Worm (Caenorhabditis elegans) whole organism, young adult: ENCODE data around the gene czw-1.

Experiments
- B0035.1 ChIP-seq: sonication (generic microtip); optimal IDR thresholded peaks from 2 replicates; lab custom pipeline; 2016; ENCODE audit warnings: missing genetic modification characterization, mild to moderate bottlenecking, missing compliant biosample characterization, missing genotype, missing genetic modification reagents
- B0336.3 ChIP-seq: fragments of 200-800 bp; sonication (Bioruptor generic); IDR thresholded peaks from 2 replicates; pipeline ENCODE4 v1.3.6; 2022; ENCODE audit warnings: missing genetic modification characterization, missing compliant biosample characterization
- C06A6.2 ChIP-seq: fragments of 200-800 bp; sonication (Bioruptor generic); conservative IDR thresholded peaks from 2 replicates; pipeline ENCODE4 v1.3.6; 2022; ENCODE audit warnings: missing genetic modification characterization, missing compliant biosample characterization
- F33H1.4 ChIP-seq: fragments of 200-800 bp; sonication (Bioruptor generic); IDR thresholded peaks from 2 replicates; pipeline ENCODE4 v1.3.6; 2022; ENCODE audit warnings: missing genetic modification reagents, missing genetic modification characterization, missing compliant biosample characterization
- F57A8.1 ChIP-seq: fragments of 200-800 bp; sonication (Bioruptor generic); optimal IDR thresholded peaks from 2 replicates; lab custom pipeline; 2018; ENCODE audit warnings: mild to moderate bottlenecking, missing genetic modification characterization, moderate library complexity, missing compliant biosample characterization
- F57C9.4 ChIP-seq: sonication (generic microtip); optimal IDR thresholded peaks from 2 replicates; lab custom pipeline; 2017; ENCODE audit warnings: mild to moderate bottlenecking, missing genetic modification characterization, missing compliant biosample characterization
- akir-1 ChIP-seq: fragments of 200-800 bp; sonication (Bioruptor generic); optimal IDR thresholded peaks from 2 replicates; lab custom pipeline; 2018; ENCODE audit warnings: mild to moderate bottlenecking, missing genetic modification characterization, moderate library complexity, missing compliant biosample characterization
- ama-1 ChIP-seq, 3 experiments: fragments of 150-350 bp in 1 of 3; sonication (generic microtip) in 2 of 3; optimal IDR thresholded peaks; 2 replicates each; lab custom pipeline; 2014 to 2018; ENCODE audit warnings: missing biosample characterization in 2 of 3, missing genetic modification characterization in 2 of 3, missing genetic modification reagents in 2 of 3
- atf-7 ChIP-seq: sonication (generic microtip); optimal IDR thresholded peaks from 2 replicates; lab custom pipeline; 2017; ENCODE audit warnings: mild to moderate bottlenecking, missing genetic modification characterization, missing compliant biosample characterization
- attf-6 ChIP-seq: fragments of 200-800 bp; sonication (Bioruptor generic); IDR thresholded peaks from 2 replicates; pipeline ENCODE4 v1.3.6; 2022; ENCODE audit warnings: missing genetic modification reagents, missing genetic modification characterization, missing compliant biosample characterization
- ceh-100 ChIP-seq: fragments of 200-800 bp; sonication (Bioruptor generic); IDR thresholded peaks from 2 replicates; pipeline ENCODE4 v1.3.6; 2022; ENCODE audit warnings: missing genetic modification reagents, missing genetic modification characterization, missing compliant biosample characterization
- chd-7 ChIP-seq: sonication (generic microtip); optimal IDR thresholded peaks from 2 replicates; lab custom pipeline; 2016; ENCODE audit warnings: mild to moderate bottlenecking, missing genetic modification characterization, moderate library complexity, missing compliant biosample characterization
- dox-1 ChIP-seq: fragments of 200-800 bp; sonication (Bioruptor generic); IDR thresholded peaks from 2 replicates; pipeline ENCODE4 v1.3.6; 2022; ENCODE audit warnings: missing genetic modification reagents, missing genetic modification characterization, missing compliant biosample characterization
- egl-18 ChIP-seq: fragments of 200-800 bp; sonication (Bioruptor generic); IDR thresholded peaks from 2 replicates; pipeline ENCODE4 v1.3.6; 2022; ENCODE audit warnings: missing genetic modification reagents, missing genetic modification characterization, missing compliant biosample characterization
- ekl-4 ChIP-seq: fragments of 200-800 bp; sonication (Bioruptor generic); IDR thresholded peaks from 2 replicates; pipeline ENCODE4 v1.3.6; 2022; ENCODE audit warnings: missing genetic modification reagents, missing genetic modification characterization, missing compliant biosample characterization
- ets-4 ChIP-seq: fragments of 200-800 bp; sonication (Bioruptor generic); optimal IDR thresholded peaks from 2 replicates; lab custom pipeline; 2018; ENCODE audit warnings: mild to moderate bottlenecking, missing genetic modification characterization, missing compliant biosample characterization
- fkh-3 ChIP-seq: sonication (generic microtip); optimal IDR thresholded peaks from 2 replicates; lab custom pipeline; 2016; ENCODE audit warnings: mild to moderate bottlenecking, missing genetic modification characterization, missing compliant biosample characterization
- hlh-26 ChIP-seq: fragments of 200-800 bp; sonication (Bioruptor generic); conservative IDR thresholded peaks from 2 replicates; pipeline ENCODE4 v1.3.6; 2022; ENCODE audit warnings: missing genetic modification reagents, missing genetic modification characterization, missing compliant biosample characterization
- let-526 ChIP-seq: fragments of 200-800 bp; sonication (Bioruptor generic); IDR thresholded peaks from 2 replicates; pipeline ENCODE4 v1.3.6; 2022; ENCODE audit warnings: missing genetic modification reagents, missing genetic modification characterization, missing compliant biosample characterization
- let-607 ChIP-seq, 2 experiments: fragments of 200-800 bp in 1 of 2; sonication (Bioruptor generic) in 1 of 2; sonication (generic microtip) in 1 of 2; optimal IDR thresholded peaks; 2 replicates each; lab custom pipeline; 2016 to 2018; ENCODE audit warnings: mild to moderate bottlenecking in 2 of 2, missing compliant biosample characterization in 2 of 2, missing genetic modification characterization in 2 of 2, moderate library complexity in 2 of 2, missing genotype in 1 of 2
- lin-35 ChIP-seq, 3 experiments: fragments of 150-350 bp in 2 of 3; sonication (generic microtip) in 1 of 3; optimal IDR thresholded peaks; 2 replicates each; lab custom pipeline; 2014 to 2018; ENCODE audit warnings: missing biosample characterization in 3 of 3, missing genetic modification characterization in 3 of 3, missing genetic modification reagents in 3 of 3
- lin-40 ChIP-seq: sonication (generic microtip); optimal IDR thresholded peaks from 2 replicates; lab custom pipeline; 2016; ENCODE audit warnings: missing genetic modification characterization, mild to moderate bottlenecking, missing compliant biosample characterization, missing genotype, missing genetic modification reagents
- madf-10 ChIP-seq: sonication (generic microtip); optimal IDR thresholded peaks from 2 replicates; lab custom pipeline; 2016; ENCODE audit warnings: mild to moderate bottlenecking, missing genetic modification characterization, missing compliant biosample characterization
- madf-3 ChIP-seq: fragments of 200-800 bp; sonication (Bioruptor generic); IDR thresholded peaks from 2 replicates; pipeline ENCODE4 v1.3.6; 2022; ENCODE audit warnings: missing genetic modification reagents, missing genetic modification characterization, missing compliant biosample characterization
- madf-6 ChIP-seq: fragments of 200-800 bp; sonication (Bioruptor generic); IDR thresholded peaks from 2 replicates; pipeline ENCODE4 v1.3.6; 2022; ENCODE audit warnings: missing genetic modification reagents, missing genetic modification characterization, missing compliant biosample characterization
- nhr-80 ChIP-seq: sonication (generic microtip); optimal IDR thresholded peaks from 2 replicates; lab custom pipeline; 2016; ENCODE audit warnings: missing genetic modification characterization, missing compliant biosample characterization
- sea-2 ChIP-seq: fragments of 200-800 bp; sonication (Bioruptor generic); IDR thresholded peaks from 2 replicates; pipeline ENCODE4 v1.3.6; 2022; ENCODE audit warnings: missing genetic modification characterization, missing compliant biosample characterization
- snpc-3.4 ChIP-seq: sonication (generic microtip); optimal IDR thresholded peaks from 2 replicates; lab custom pipeline; 2017; ENCODE audit warnings: missing genetic modification characterization, mild to moderate bottlenecking, missing compliant biosample characterization, antibody characterized with exemption, moderate library complexity, missing genotype, missing genetic modification reagents
- sptf-2 ChIP-seq: fragments of 200-800 bp; sonication (Bioruptor generic); optimal IDR thresholded peaks from 2 replicates; lab custom pipeline; 2018; ENCODE audit warnings: mild to moderate bottlenecking, missing genetic modification characterization, missing compliant biosample characterization
- ztf-25 ChIP-seq: fragments of 200-800 bp; sonication (Bioruptor generic); IDR thresholded peaks from 2 replicates; pipeline ENCODE4 v1.3.6; 2022; ENCODE audit warnings: missing genetic modification reagents, missing genetic modification characterization, missing compliant biosample characterization
- ztf-3 ChIP-seq: fragments of 200-800 bp; sonication (Bioruptor generic); optimal IDR thresholded peaks from 2 replicates; lab custom pipeline; 2018; ENCODE audit warnings: mild to moderate bottlenecking, missing genetic modification characterization, missing compliant biosample characterization

czw-1 gene

DNA sequence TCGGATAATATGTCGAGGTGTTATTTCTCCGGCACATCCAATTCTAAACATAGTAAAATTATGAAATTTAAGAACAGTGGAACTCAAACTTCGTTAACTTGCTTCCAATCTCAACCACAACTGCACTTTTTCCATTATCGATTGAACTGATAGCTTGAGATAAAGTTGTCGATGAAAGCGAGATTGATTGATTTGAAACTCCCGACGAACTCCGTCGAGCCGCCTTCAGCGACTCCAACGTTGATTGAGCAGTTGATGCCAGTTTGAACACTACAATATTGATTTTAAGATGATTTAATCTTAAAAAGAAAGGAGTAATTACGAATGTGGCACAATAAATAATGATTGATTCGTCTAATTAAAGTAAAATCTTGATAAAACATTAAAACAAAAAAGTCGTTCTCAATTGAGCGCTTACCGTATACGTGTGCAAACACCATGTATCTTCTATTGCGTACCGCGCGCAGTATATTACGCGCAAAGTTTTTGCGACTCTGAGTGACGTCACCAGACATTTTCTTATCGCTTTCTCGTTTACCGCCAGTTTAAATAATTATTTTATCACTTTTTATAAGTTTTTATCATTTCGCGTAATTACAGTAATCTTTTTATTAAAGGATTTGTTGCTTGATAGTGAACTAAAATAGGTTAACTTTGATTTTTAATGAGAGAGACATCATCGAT is 44.3 kb downstream of the czw-1 start, which contains the start of gene arp-11 (continued):
- TF ChIP-seq C06A6.2 (no peak), let-607 (tag; optimal IDR thresholded peaks at IDR 0.05; lab: Kevin White, UChicago) (peak in 1 of 2 experiments; percentile 1), dox-1 (GFP tag; lab: Robert Waterston, UW) (peak; percentile 61), F57C9.4 (tag; lab: Kevin White, UChicago) (no peak), fkh-3 (tag; lab: Kevin White, UChicago) (no peak), lin-35 (GFP tag; optimal IDR thresholded peaks at IDR 0.05; lab: Kevin White, UChicago) (peak in 1 of 3 experiments; percentile 49), let-526 (GFP tag; lab: Robert Waterston, UW) (no peak), nhr-80 (peak; percentile 23), ets-4 (GFP tag; lab: Kevin White, UChicago) (no peak), attf-6 (GFP tag; lab: Robert Waterston, UW) (no peak), B0336.3 (GFP tag; lab: Robert Waterston, UW) (0 out of 2 replicates have a peak, but pooled peaks have one; percentile 22)

- no peak for TF ChIP-seq F33H1.4
- peak; percentile 70 for TF ChIP-seq nhr-80
Measured at ce11 chrIV:7898489-7898888, 48.1 kb downstream of the czw-1 start.

DNA sequence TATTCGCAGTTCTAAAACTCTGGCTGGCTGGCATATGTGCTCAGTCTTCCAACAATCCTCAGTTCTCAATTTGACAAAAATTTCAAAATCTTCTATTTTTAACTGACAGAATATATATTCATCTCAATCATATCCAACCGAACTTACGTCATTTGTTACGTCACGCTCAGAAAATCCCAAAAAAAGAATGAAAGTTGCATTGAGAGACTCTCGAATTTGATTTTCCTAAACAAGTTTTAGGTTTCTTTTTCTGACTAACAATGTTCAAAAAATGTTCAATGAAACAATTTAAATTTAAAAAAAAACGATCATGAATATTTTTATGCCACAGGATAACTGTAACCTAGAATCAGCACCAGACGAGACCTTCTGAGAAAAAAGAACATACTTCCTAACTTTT is 48.7 kb downstream of the czw-1 start:
- TF ChIP-seq ekl-4, result no peak
- TF ChIP-seq B0035.1 (tag; lab: Kevin White, UChicago), result no peak
- no peak for TF ChIP-seq ztf-25 (GFP tag; lab: Robert Waterston, UW)
- TF ChIP-seq fkh-3 (tag; lab: Kevin White, UChicago), result no peak
- no peak for TF ChIP-seq egl-18 (GFP tag; lab: Robert Waterston, UW)
- no peak for TF ChIP-seq F57A8.1 (GFP tag; lab: Kevin White, UChicago)
- no peak for TF ChIP-seq ceh-100 (GFP tag; lab: Robert Waterston, UW)
- TF ChIP-seq chd-7, result no peak
- TF ChIP-seq sptf-2 (GFP tag; lab: Kevin White, UChicago), result no peak
- no peak for TF ChIP-seq lin-40 (tag; lab: Kevin White, UChicago)
- no peak for TF ChIP-seq madf-3
- no peak for TF ChIP-seq hlh-26 (GFP tag; lab: Robert Waterston, UW)
- TF ChIP-seq madf-10, result no peak
- no peak for TF ChIP-seq akir-1 (GFP tag; lab: Kevin White, UChicago)
- TF ChIP-seq sea-2, result no peak
- no peak for TF ChIP-seq snpc-3.4 (tag; lab: Kevin White, UChicago)
- TF ChIP-seq ztf-3 (GFP tag; lab: Kevin White, UChicago), result no peak
- TF ChIP-seq nhr-80, result no peak
- TF ChIP-seq madf-6 (GFP tag; lab: Robert Waterston, UW), result no peak

DNA sequence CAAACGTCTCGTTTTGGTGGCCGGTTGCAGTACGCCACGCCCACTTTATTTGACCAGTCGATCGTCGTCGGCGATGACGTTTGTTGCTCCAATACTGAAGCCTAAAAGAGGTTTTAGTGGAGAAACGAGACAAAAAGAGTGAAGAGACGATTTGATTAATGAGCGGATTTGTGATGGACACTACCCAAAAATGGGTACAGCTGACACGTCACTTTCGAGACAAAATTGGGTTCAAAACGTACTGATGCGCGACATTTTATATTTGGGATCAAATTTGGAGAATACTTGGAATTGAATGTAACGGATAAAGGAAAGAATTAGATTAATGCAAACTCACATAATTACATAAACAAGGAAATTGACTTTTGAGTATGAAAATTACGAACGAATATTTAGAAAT is 49.2 kb downstream of the czw-1 start, which contains the start of gene ilys-4:
ilys-4 (minus strand) TSS at position 101 of the 400 bp plus-strand sequence.
- TF ChIP-seq atf-7 (tag; lab: Kevin White, UChicago) (peak; percentile 14), ama-1 (optimal IDR thresholded peaks at IDR 0.05; lab: Kevin White, UChicago) (no peak), ama-1 (GFP tag; optimal IDR thresholded peaks at IDR 0.05; lab: Kevin White, UChicago) (no peak)
